Worm (Caenorhabditis elegans) whole organism, midembryonic: ENCODE data around the gene K08D10.14.
"Not testable (repeated sequence)": the region's sequence is repeated elsewhere in the genome, so short reads cannot be mapped to it uniquely, and the experiment has no call there.

Experiments
- T22C8.4 ChIP-seq: fragments of 200-800 bp; sonication (Bioruptor generic); IDR thresholded peaks from 2 replicates; pipeline ENCODE4 v1.3.6; 2022; ENCODE audit warnings: missing genetic modification characterization, missing compliant biosample characterization
- cog-1 ChIP-seq: sonication (generic microtip); optimal IDR thresholded peaks from 2 replicates; lab custom pipeline; 2016; ENCODE audit warnings: missing genetic modification characterization, missing compliant biosample characterization
- flt-1 ChIP-seq: fragments of 200-800 bp; sonication (Bioruptor generic); IDR thresholded peaks from 2 replicates; pipeline ENCODE4 v1.3.6; 2022; ENCODE audit warnings: missing genetic modification characterization, missing compliant biosample characterization
- klf-2 ChIP-seq: fragments of 200-800 bp; sonication (Bioruptor generic); conservative IDR thresholded peaks from 2 replicates; pipeline ENCODE4 v1.3.6; 2022; ENCODE audit warnings: missing genetic modification reagents, missing genetic modification characterization, missing compliant biosample characterization
- med-1 ChIP-seq: sonication (generic microtip); optimal IDR thresholded peaks from 2 replicates; lab custom pipeline; 2017; ENCODE audit warnings: missing genetic modification characterization, mild to moderate bottlenecking, missing compliant biosample characterization, antibody characterized with exemption, missing genetic modification reagents; ENCODE audit not compliant: insufficient read depth
- ref-1 ChIP-seq: fragments of 200-800 bp; sonication (Bioruptor generic); conservative IDR thresholded peaks from 2 replicates; pipeline ENCODE4 v1.3.6; 2022; ENCODE audit warnings: missing genetic modification reagents, missing genetic modification characterization, missing compliant biosample characterization
- tab-1 ChIP-seq: fragments of 200-800 bp; sonication (Bioruptor generic); IDR thresholded peaks from 2 replicates; pipeline ENCODE4 v1.3.6; 2022; ENCODE audit warnings: missing genetic modification characterization, missing compliant biosample characterization
- ztf-23 ChIP-seq: fragments of 200-800 bp; sonication (Bioruptor generic); IDR thresholded peaks from 2 replicates; pipeline ENCODE4 v1.3.6; 2022; ENCODE audit warnings: missing genetic modification reagents, missing genetic modification characterization, missing compliant biosample characterization
- ztf-29 ChIP-seq: fragments of 200-800 bp; sonication (Bioruptor generic); IDR thresholded peaks from 2 replicates; pipeline ENCODE4 v1.3.6; 2022; ENCODE audit warnings: missing genetic modification reagents, missing genetic modification characterization, missing compliant biosample characterization

DNA sequence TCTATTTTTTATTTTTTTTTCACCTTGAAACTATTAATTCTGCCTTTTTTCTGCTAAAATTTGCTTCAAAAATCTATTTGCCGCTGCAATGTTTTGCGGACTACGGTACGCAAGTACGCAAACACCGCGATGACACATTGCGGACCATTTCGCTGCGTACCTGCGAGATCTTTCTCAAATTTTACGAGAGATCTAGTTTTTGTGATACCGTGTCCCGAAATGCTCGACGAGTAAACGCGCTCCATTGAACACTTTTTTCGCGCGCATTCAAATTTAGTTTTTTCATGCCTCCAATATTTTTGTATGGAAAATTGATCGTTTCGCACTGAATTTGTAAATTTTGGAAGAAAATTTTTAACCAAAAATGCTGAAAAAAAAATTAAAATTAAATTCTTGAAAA is 30.0 kb downstream of the K08D10.14 start:
- not testable (repeated sequence) for TF ChIP-seq klf-2 (GFP tag; lab: Robert Waterston, UW); ref-1 (GFP tag; lab: Robert Waterston, UW); med-1; tab-1 (GFP tag; lab: Robert Waterston, UW); ztf-29 (GFP tag; lab: Robert Waterston, UW); cog-1 (tag; lab: Kevin White, UChicago); T22C8.4
- TF ChIP-seq flt-1 (GFP tag; lab: Robert Waterston, UW) (peak; percentile 51; the same call in 1 of the 2 replicates), ztf-23 (peak; percentile 78)
